Fruit fly (Drosophila melanogaster) whole organism, prepupa: ENCODE results near the gene St2.

Experiments
- Blimp-1 ChIP-seq: fragments of 200-800 bp; sonication (Bioruptor generic); optimal IDR thresholded peaks from 3 replicates; lab custom pipeline; 2017; ENCODE audit warnings: missing biosample characterization, missing genetic modification characterization, mild to moderate bottlenecking, moderate library complexity, missing genetic modification reagents
- CG10631 ChIP-seq: fragments of 200-800 bp; sonication (Bioruptor generic); optimal IDR thresholded peaks from 2 replicates; lab custom pipeline; 2016; ENCODE audit warnings: missing biosample characterization, missing genetic modification characterization
- CG10669 ChIP-seq: fragments of 200-800 bp; sonication (Bioruptor generic); optimal IDR thresholded peaks from 3 replicates; lab custom pipeline; 2018; ENCODE audit warnings: missing biosample characterization, mild to moderate bottlenecking, missing genetic modification characterization, moderate library complexity
- CG11294 ChIP-seq: fragments of 200-800 bp; sonication (Bioruptor generic); IDR thresholded peaks from 2 replicates; pipeline ENCODE4 v1.3.6; 2022; ENCODE audit warnings: missing biosample characterization, missing genetic modification characterization
- CG11762 ChIP-seq: fragments of 200-800 bp; sonication (Bioruptor generic); optimal IDR thresholded peaks from 3 replicates; lab custom pipeline; 2016; ENCODE audit warnings: missing biosample characterization, missing genetic modification characterization; ENCODE audit not compliant: insufficient read depth
- CG11902 ChIP-seq: fragments of 200-800 bp; sonication (Bioruptor generic); optimal IDR thresholded peaks from 3 replicates; lab custom pipeline; 2016; ENCODE audit warnings: missing biosample characterization, missing genetic modification characterization
- CG15336 ChIP-seq: fragments of 200-800 bp; sonication (Bioruptor generic); IDR thresholded peaks from 2 replicates; pipeline ENCODE4 v1.3.6; 2022; ENCODE audit warnings: missing biosample characterization, missing genetic modification characterization
- CG1621 ChIP-seq: fragments of 200-800 bp; sonication (Bioruptor generic); optimal IDR thresholded peaks from 3 replicates; lab custom pipeline; 2018; ENCODE audit warnings: missing biosample characterization, mild to moderate bottlenecking, missing genetic modification characterization
- CG31627 ChIP-seq: fragments of 200-800 bp; sonication (Bioruptor generic); optimal IDR thresholded peaks from 3 replicates; lab custom pipeline; 2016; ENCODE audit warnings: missing biosample characterization, missing genetic modification characterization
- CG32006 ChIP-seq: fragments of 200-800 bp; sonication (Bioruptor generic); optimal IDR thresholded peaks from 3 replicates; lab custom pipeline; 2017; ENCODE audit warnings: missing biosample characterization, mild to moderate bottlenecking, missing genetic modification characterization
- CG34406 ChIP-seq: fragments of 200-800 bp; sonication (Bioruptor generic); optimal IDR thresholded peaks from 3 replicates; lab custom pipeline; 2016; ENCODE audit warnings: missing biosample characterization, missing genetic modification characterization
- CG3919 ChIP-seq: fragments of 200-800 bp; sonication (Bioruptor generic); optimal IDR thresholded peaks from 3 replicates; lab custom pipeline; 2016; ENCODE audit warnings: missing biosample characterization, missing genetic modification characterization
- CG4318 ChIP-seq: fragments of 200-800 bp; sonication (Bioruptor generic); optimal IDR thresholded peaks from 3 replicates; lab custom pipeline; 2017; ENCODE audit warnings: missing biosample characterization, mild to moderate bottlenecking, missing genetic modification characterization
- CG6163 ChIP-seq: fragments of 200-800 bp; sonication (Bioruptor generic); IDR thresholded peaks from 3 replicates; pipeline ENCODE4 v1.3.6; 2022; ENCODE audit warnings: missing biosample characterization, missing genetic modification characterization
- CG6276 ChIP-seq: fragments of 200-800 bp; sonication (Bioruptor generic); optimal IDR thresholded peaks from 2 replicates; lab custom pipeline; 2017; ENCODE audit warnings: missing biosample characterization, mild to moderate bottlenecking, missing genetic modification characterization
- CG6792 ChIP-seq: fragments of 200-800 bp; sonication (Bioruptor generic); optimal IDR thresholded peaks from 3 replicates; lab custom pipeline; 2016; ENCODE audit warnings: missing biosample characterization, missing genetic modification characterization
- CG6808 ChIP-seq: fragments of 200-800 bp; sonication (Bioruptor generic); optimal IDR thresholded peaks from 3 replicates; lab custom pipeline; 2017; ENCODE audit warnings: missing biosample characterization, missing genetic modification characterization, mild to moderate bottlenecking, moderate library complexity, missing genetic modification reagents
- CG6854 ChIP-seq: fragments of 200-800 bp; sonication (Bioruptor generic); optimal IDR thresholded peaks from 2 replicates; lab custom pipeline; 2017; ENCODE audit warnings: missing biosample characterization, mild to moderate bottlenecking, missing genetic modification characterization
- CG7368 ChIP-seq: fragments of 200-800 bp; sonication (Bioruptor generic); optimal IDR thresholded peaks from 3 replicates; lab custom pipeline; 2016; ENCODE audit warnings: missing biosample characterization, missing genetic modification characterization
- CG8119 ChIP-seq: fragments of 200-800 bp; sonication (Bioruptor generic); IDR thresholded peaks from 3 replicates; pipeline ENCODE4 v1.3.6; 2022; ENCODE audit warnings: missing biosample characterization, missing genetic modification characterization
- CG8632 ChIP-seq: fragments of 200-800 bp; sonication (Bioruptor generic); optimal IDR thresholded peaks from 3 replicates; lab custom pipeline; 2016; ENCODE audit warnings: missing biosample characterization, missing genetic modification characterization
- CG9139 ChIP-seq: fragments of 200-800 bp; sonication (Bioruptor generic); optimal IDR thresholded peaks from 3 replicates; lab custom pipeline; 2017; ENCODE audit warnings: missing biosample characterization, mild to moderate bottlenecking, missing genetic modification characterization
- Eip75B ChIP-seq: fragments of 200-800 bp; sonication (Bioruptor generic); optimal IDR thresholded peaks from 3 replicates; lab custom pipeline; 2016; ENCODE audit warnings: missing biosample characterization, missing genetic modification characterization
- Ets21C ChIP-seq: fragments of 200-800 bp; sonication (Bioruptor generic); optimal IDR thresholded peaks from 3 replicates; lab custom pipeline; 2016; ENCODE audit warnings: missing biosample characterization, missing genetic modification characterization
- Ets96B ChIP-seq: fragments of 200-800 bp; optimal IDR thresholded peaks from 2 replicates; lab custom pipeline; 2019; ENCODE audit warnings: missing biosample characterization, mild to moderate bottlenecking, missing genetic modification characterization, moderate library complexity
- Gug ChIP-seq: fragments of 200-800 bp; sonication (Bioruptor generic); IDR thresholded peaks from 2 replicates; pipeline ENCODE4 v1.3.6; 2022; ENCODE audit warnings: missing biosample characterization, missing genetic modification characterization
- Hr39 ChIP-seq: fragments of 200-800 bp; sonication (Bioruptor generic); optimal IDR thresholded peaks from 2 replicates; lab custom pipeline; 2016; ENCODE audit warnings: missing biosample characterization, missing genetic modification characterization
- Met ChIP-seq: fragments of 200-800 bp; sonication (Bioruptor generic); optimal IDR thresholded peaks from 3 replicates; lab custom pipeline; 2016; ENCODE audit warnings: missing biosample characterization, missing genetic modification characterization
- OdsH ChIP-seq: fragments of 200-800 bp; sonication (Bioruptor generic); optimal IDR thresholded peaks from 3 replicates; lab custom pipeline; 2016; ENCODE audit warnings: missing biosample characterization, missing genetic modification characterization
- Smox ChIP-seq: fragments of 200-800 bp; sonication (Bioruptor generic); optimal IDR thresholded peaks from 3 replicates; lab custom pipeline; 2016; ENCODE audit warnings: missing biosample characterization, missing genetic modification characterization
- Sox102F ChIP-seq: fragments of 200-800 bp; sonication (Bioruptor generic); optimal IDR thresholded peaks from 2 replicates; lab custom pipeline; 2016; ENCODE audit warnings: missing biosample characterization, mild to moderate bottlenecking, missing genetic modification characterization
- Sox14 ChIP-seq: fragments of 200-800 bp; sonication (Bioruptor generic); optimal IDR thresholded peaks from 3 replicates; lab custom pipeline; 2016; ENCODE audit warnings: missing biosample characterization, missing genetic modification characterization
- acj6 ChIP-seq: fragments of 200-800 bp; sonication (Bioruptor generic); optimal IDR thresholded peaks from 3 replicates; lab custom pipeline; 2016; ENCODE audit warnings: missing biosample characterization, missing genetic modification characterization
- cyc ChIP-seq: fragments of 200-800 bp; sonication (Bioruptor generic); optimal IDR thresholded peaks from 3 replicates; lab custom pipeline; 2016; ENCODE audit warnings: missing biosample characterization, missing genetic modification characterization
- dac ChIP-seq: fragments of 200-800 bp; sonication (Bioruptor generic); optimal IDR thresholded peaks from 2 replicates; lab custom pipeline; 2017; ENCODE audit warnings: missing biosample characterization, mild to moderate bottlenecking, missing genetic modification characterization
- dsx ChIP-seq: fragments of 200-800 bp; optimal IDR thresholded peaks from 3 replicates; lab custom pipeline; 2019; ENCODE audit warnings: missing biosample characterization, mild to moderate bottlenecking, missing genetic modification characterization, moderate library complexity; ENCODE audit not compliant: poor library complexity, severe bottlenecking
- eg ChIP-seq: fragments of 200-800 bp; sonication (Bioruptor generic); IDR thresholded peaks from 3 replicates; pipeline ENCODE4 v1.3.6; 2022; ENCODE audit warnings: missing biosample characterization, missing genetic modification characterization
- esn ChIP-seq: fragments of 200-800 bp; sonication (Bioruptor generic); optimal IDR thresholded peaks from 2 replicates; lab custom pipeline; 2016; ENCODE audit warnings: missing biosample characterization, mild to moderate bottlenecking, missing genetic modification characterization, moderate library complexity
- fd59A ChIP-seq: fragments of 200-800 bp; sonication (Bioruptor generic); optimal IDR thresholded peaks from 2 replicates; lab custom pipeline; 2017; ENCODE audit warnings: missing biosample characterization, mild to moderate bottlenecking, missing genetic modification characterization, missing genetic modification reagents
- fkh ChIP-seq: fragments of 200-800 bp; sonication (Bioruptor generic); optimal IDR thresholded peaks from 3 replicates; lab custom pipeline; 2017; ENCODE audit warnings: missing biosample characterization, mild to moderate bottlenecking, missing genetic modification characterization, moderate library complexity
- lz ChIP-seq: fragments of 200-800 bp; sonication (Bioruptor generic); optimal IDR thresholded peaks from 3 replicates; lab custom pipeline; 2016; ENCODE audit warnings: missing biosample characterization, missing genetic modification characterization
- net ChIP-seq: fragments of 200-800 bp; sonication (Bioruptor generic); optimal IDR thresholded peaks from 3 replicates; lab custom pipeline; 2016; ENCODE audit warnings: missing biosample characterization, missing genetic modification characterization
- pdm3 ChIP-seq: fragments of 200-800 bp; sonication (Bioruptor generic); optimal IDR thresholded peaks from 3 replicates; lab custom pipeline; 2016; ENCODE audit warnings: missing biosample characterization, missing genetic modification characterization
- salr ChIP-seq, 2 experiments: fragments of 200-800 bp; sonication (Bioruptor generic); optimal IDR thresholded peaks; 3 replicates each; lab custom pipeline; 2016 to 2018; ENCODE audit warnings: missing biosample characterization in 2 of 2, missing genetic modification characterization in 2 of 2, mild to moderate bottlenecking in 1 of 2
- spab ChIP-seq: fragments of 200-800 bp; sonication (Bioruptor generic); optimal IDR thresholded peaks from 2 replicates; lab custom pipeline; 2017; ENCODE audit warnings: missing biosample characterization, mild to moderate bottlenecking, missing genetic modification characterization, missing genetic modification reagents
- ss ChIP-seq, 2 experiments: fragments of 200-800 bp; sonication (Bioruptor generic); optimal IDR thresholded peaks; 2 replicates in 1 of 2; 3 replicates in 1 of 2; lab custom pipeline; 2017 to 2018; ENCODE audit warnings: mild to moderate bottlenecking in 2 of 2, missing biosample characterization in 2 of 2, missing genetic modification characterization in 2 of 2, moderate library complexity in 1 of 2
- svp ChIP-seq: fragments of 200-800 bp; sonication (Bioruptor generic); peaks from one replicate; lab custom pipeline; 2016; ENCODE audit warnings: missing biosample characterization, missing genetic modification characterization
- topi ChIP-seq: fragments of 200-800 bp; sonication (Bioruptor generic); optimal IDR thresholded peaks from 3 replicates; lab custom pipeline; 2016; ENCODE audit warnings: missing biosample characterization, missing genetic modification characterization
- vri ChIP-seq: fragments of 200-800 bp; sonication (Bioruptor generic); optimal IDR thresholded peaks from 3 replicates; lab custom pipeline; 2016; ENCODE audit warnings: missing biosample characterization, mild to moderate bottlenecking, missing genetic modification characterization

Gene St2

DNA sequence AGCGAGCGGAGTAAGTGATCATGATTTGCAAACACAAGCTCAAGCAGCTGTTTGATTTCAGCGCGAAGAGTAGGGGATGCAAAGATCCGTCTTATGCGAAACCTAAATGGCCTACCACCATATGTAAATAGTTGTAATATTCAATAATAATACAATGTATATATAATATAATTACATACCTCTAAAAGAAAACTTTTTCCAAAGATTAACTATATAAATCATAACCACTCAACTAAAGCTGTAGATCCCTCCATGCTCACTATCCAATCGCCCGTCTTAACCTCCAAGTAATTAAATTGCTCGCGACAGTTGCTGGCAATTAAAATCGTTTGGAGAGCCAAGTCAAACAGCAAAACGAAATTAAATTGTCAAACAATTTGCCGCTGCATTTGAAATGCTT, 24.3 kb upstream of the St2 start (continued):
- no peak for TF ChIP-seq vri (GFP tag; lab: Kevin White, UChicago)
- TF ChIP-seq CG15336: peak; percentile 96
- peak; percentile 35 for TF ChIP-seq Ets21C (GFP tag; lab: Kevin White, UChicago)
- peak; percentile 65 for TF ChIP-seq svp (GFP tag; lab: Kevin White, UChicago)
- peak; percentile 31 for TF ChIP-seq fkh (GFP tag; lab: Kevin White, UChicago)
- peak; percentile 88 for TF ChIP-seq acj6 (GFP tag; lab: Kevin White, UChicago)
- TF ChIP-seq CG10631 (GFP tag; lab: Kevin White, UChicago): peak; percentile 86
- TF ChIP-seq pdm3 (GFP tag; lab: Kevin White, UChicago): peak; percentile 71
- peak; percentile 85 for TF ChIP-seq CG8632 (GFP tag; lab: Kevin White, UChicago)
- TF ChIP-seq Blimp-1 (GFP tag; lab: Kevin White, UChicago): peak; percentile 40
- TF ChIP-seq CG31627 (GFP tag; lab: Kevin White, UChicago): peak; percentile 60
- TF ChIP-seq dsx: no peak
- TF ChIP-seq CG6792 (GFP tag; lab: Kevin White, UChicago): peak; percentile 80
- peak; percentile 84 for TF ChIP-seq CG4318 (GFP tag; lab: Kevin White, UChicago)
- peak; percentile 71 for TF ChIP-seq Smox (GFP tag; lab: Kevin White, UChicago)
- peak; percentile 90 for TF ChIP-seq CG3919
- peak; percentile 72 for TF ChIP-seq CG11902 (GFP tag; lab: Kevin White, UChicago)
- peak; percentile 52 to 54 for TF ChIP-seq salr (GFP tag; optimal IDR thresholded peaks at IDR 0.05; lab: Kevin White, UChicago)
- peak; percentile 78 for TF ChIP-seq CG10669 (GFP tag; lab: Kevin White, UChicago)

DNA sequence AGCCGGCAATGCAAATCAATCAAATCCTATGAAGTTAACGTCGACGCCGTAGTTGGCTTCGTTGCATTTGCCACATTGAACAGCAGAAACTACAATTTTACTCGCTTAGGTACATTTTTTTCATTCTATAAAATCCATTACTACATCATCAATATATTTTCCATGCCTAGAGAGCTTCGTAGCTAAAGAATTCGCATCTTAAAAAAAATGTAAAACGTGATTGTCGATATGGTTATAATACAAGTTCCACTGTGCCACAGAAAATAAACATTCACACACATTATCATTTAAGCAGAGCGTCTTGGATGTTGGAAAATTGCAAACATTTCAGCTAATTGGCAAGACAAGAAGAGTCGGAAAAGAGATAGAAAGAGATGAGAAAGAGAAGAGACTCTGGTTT, 23.7 kb upstream of the St2 start:
- TF ChIP-seq Blimp-1 (GFP tag; lab: Kevin White, UChicago) (no peak), net (GFP tag; lab: Kevin White, UChicago) (no peak), acj6 (GFP tag; lab: Kevin White, UChicago) (no peak), fd59A (GFP tag; lab: Kevin White, UChicago) (no peak), CG10669 (GFP tag; lab: Kevin White, UChicago) (no peak), Met (no peak), CG32006 (GFP tag; lab: Kevin White, UChicago) (no peak), CG6854 (GFP tag; lab: Kevin White, UChicago) (no peak), CG11762 (GFP tag; lab: Kevin White, UChicago) (no peak), CG10631 (GFP tag; lab: Kevin White, UChicago) (no peak), CG1621 (tag; lab: Kevin White, UChicago) (no peak), CG11294 (GFP tag; lab: Robert Waterston, UW) (no peak), CG6808 (no peak), fkh (GFP tag; lab: Kevin White, UChicago) (no peak), CG8119 (GFP tag; lab: Robert Waterston, UW) (peak; percentile 44; the same call in 2 of the 3 replicates), vri (GFP tag; lab: Kevin White, UChicago) (no peak), esn (GFP tag; lab: Kevin White, UChicago) (no peak), CG9139 (GFP tag; lab: Kevin White, UChicago) (no peak), lz (GFP tag; lab: Kevin White, UChicago) (no peak), svp (GFP tag; lab: Kevin White, UChicago) (no peak), CG6276 (no peak), topi (GFP tag; lab: Kevin White, UChicago) (no peak), Eip75B (GFP tag; lab: Kevin White, UChicago) (no peak), Hr39 (GFP tag; lab: Kevin White, UChicago) (no peak), eg (GFP tag; lab: Robert Waterston, UW) (peak; percentile 71), Ets21C (GFP tag; lab: Kevin White, UChicago) (no peak), ss (GFP tag; optimal IDR thresholded peaks at IDR 0.05; lab: Kevin White, UChicago) (no peak), Gug (GFP tag; lab: Robert Waterston, UW) (peak; percentile 31; the same call in 1 of the 2 replicates), CG6163 (GFP tag; lab: Robert Waterston, UW) (no peak), cyc (GFP tag; lab: Kevin White, UChicago) (no peak), OdsH (peak; percentile 9), dac (GFP tag; lab: Kevin White, UChicago) (no peak), Sox102F (GFP tag; lab: Kevin White, UChicago) (no peak), CG31627 (GFP tag; lab: Kevin White, UChicago) (no peak), spab (GFP tag; lab: Kevin White, UChicago) (no peak), CG8632 (GFP tag; lab: Kevin White, UChicago) (no peak), Sox14 (GFP tag; lab: Kevin White, UChicago) (peak; percentile 8), CG15336 (peak; percentile 82), CG34406 (GFP tag; lab: Kevin White, UChicago) (no peak), CG7368 (no peak), Ets96B (tag; lab: Kevin White, UChicago) (no peak)
